Fruit fly (Drosophila melanogaster) whole organism, embryonic: Measurements from ENCODE around the gene Galphai.

Source experiments
- Abd-B ChIP-seq: fragments of 200-800 bp; sonication (Bioruptor generic); optimal IDR thresholded peaks from 2 replicates; lab custom pipeline; 2018; ENCODE audit warnings: missing biosample characterization, mild to moderate bottlenecking, missing genetic modification characterization, moderate library complexity
- Antp ChIP-seq: fragments of 200-800 bp; sonication (Bioruptor generic); optimal IDR thresholded peaks from 3 replicates; lab custom pipeline; 2016; ENCODE audit warnings: missing biosample characterization, missing genetic modification characterization
- CG12744 ChIP-seq: fragments of 200-800 bp; sonication (Bioruptor generic); optimal IDR thresholded peaks from 2 replicates; lab custom pipeline; 2016; ENCODE audit warnings: missing biosample characterization, missing genetic modification characterization
- CG12942 ChIP-seq: fragments of 200-800 bp; sonication (Bioruptor generic); optimal IDR thresholded peaks from 3 replicates; lab custom pipeline; 2016; ENCODE audit warnings: missing biosample characterization, missing genetic modification characterization
- CG13424 ChIP-seq: fragments of 200-800 bp; sonication (Bioruptor generic); optimal IDR thresholded peaks from 2 replicates; lab custom pipeline; 2019; ENCODE audit warnings: missing biosample characterization, mild to moderate bottlenecking, missing genetic modification characterization, moderate library complexity
- CG13775 ChIP-seq: fragments of 200-800 bp; sonication (Bioruptor generic); optimal IDR thresholded peaks from 3 replicates; lab custom pipeline; 2017; ENCODE audit warnings: missing biosample characterization, mild to moderate bottlenecking, missing genetic modification characterization
- CG14710 ChIP-seq: fragments of 200-800 bp; sonication (Bioruptor generic); optimal IDR thresholded peaks from 3 replicates; lab custom pipeline; 2019; ENCODE audit warnings: missing biosample characterization, mild to moderate bottlenecking, missing genetic modification characterization, moderate library complexity
- CG17359 ChIP-seq: fragments of 200-800 bp; sonication (Bioruptor generic); optimal IDR thresholded peaks from 3 replicates; lab custom pipeline; 2018; ENCODE audit warnings: missing biosample characterization, mild to moderate bottlenecking, missing genetic modification characterization, moderate library complexity
- CG33557 ChIP-seq: fragments of 200-800 bp; sonication (Bioruptor generic); optimal IDR thresholded peaks from 2 replicates; lab custom pipeline; 2019; ENCODE audit warnings: missing biosample characterization, mild to moderate bottlenecking, missing genetic modification characterization, moderate library complexity
- CG6765 ChIP-seq: fragments of 200-800 bp; sonication (Bioruptor generic); optimal IDR thresholded peaks from 3 replicates; lab custom pipeline; 2017; ENCODE audit warnings: missing biosample characterization, mild to moderate bottlenecking, missing genetic modification characterization
- CG7786 ChIP-seq: fragments of 200-800 bp; sonication (Bioruptor generic); optimal IDR thresholded peaks from 2 replicates; lab custom pipeline; 2016; ENCODE audit warnings: missing biosample characterization, missing genetic modification characterization
- CG8290 ChIP-seq, 3 experiments: fragments of 200-800 bp; sonication (Bioruptor generic); optimal IDR thresholded peaks; 2 replicates each; lab custom pipeline; 2016 to 2019; ENCODE audit warnings: missing biosample characterization in 3 of 3, missing genetic modification characterization in 3 of 3, mild to moderate bottlenecking in 2 of 3, moderate library complexity in 1 of 3
- CG9876 ChIP-seq: fragments of 200-800 bp; sonication (Bioruptor generic); optimal IDR thresholded peaks from 2 replicates; lab custom pipeline; 2016; ENCODE audit warnings: missing biosample characterization, missing genetic modification characterization
- Dip3 ChIP-seq: fragments of 200-800 bp; sonication (Bioruptor generic); optimal IDR thresholded peaks from 3 replicates; lab custom pipeline; 2016; ENCODE audit warnings: missing biosample characterization, missing genetic modification characterization
- Elba2 ChIP-seq: fragments of 200-800 bp; sonication (Bioruptor generic); optimal IDR thresholded peaks from 3 replicates; lab custom pipeline; 2016; ENCODE audit warnings: missing biosample characterization, missing genetic modification characterization
- H15 ChIP-seq: fragments of 200-800 bp; sonication (Bioruptor generic); IDR thresholded peaks from 3 replicates; pipeline ENCODE4 v1.3.6; 2022; ENCODE audit warnings: missing biosample characterization, missing genetic modification characterization
- HLH3B ChIP-seq: fragments of 200-800 bp; sonication (Bioruptor generic); IDR thresholded peaks from 2 replicates; pipeline ENCODE4 v1.3.6; 2022; ENCODE audit warnings: missing biosample characterization, missing genetic modification characterization
- Hand ChIP-seq: fragments of 200-800 bp; sonication (Bioruptor generic); optimal IDR thresholded peaks from 2 replicates; lab custom pipeline; 2017; ENCODE audit warnings: mild to moderate bottlenecking, missing biosample characterization, missing genetic modification reagents, missing genetic modification characterization
- Lhr ChIP-seq: fragments of 200-800 bp; sonication (Bioruptor generic); optimal IDR thresholded peaks from 3 replicates; lab custom pipeline; 2017; ENCODE audit warnings: mild to moderate bottlenecking, missing biosample characterization, missing genetic modification reagents, missing genetic modification characterization
- MBD-R2 ChIP-seq: fragments of 200-800 bp; sonication (Bioruptor generic); IDR thresholded peaks from 2 replicates; pipeline ENCODE4 v1.3.6; 2022; ENCODE audit warnings: missing biosample characterization, missing genetic modification characterization
- MESR4 ChIP-seq: fragments of 200-800 bp; sonication (Bioruptor generic); optimal IDR thresholded peaks from 2 replicates; lab custom pipeline; 2018; ENCODE audit warnings: missing biosample characterization, mild to moderate bottlenecking, missing genetic modification characterization, moderate library complexity
- Mad ChIP-seq: fragments of 200-800 bp; sonication (Bioruptor generic); optimal IDR thresholded peaks from 2 replicates; lab custom pipeline; 2016; ENCODE audit warnings: missing biosample characterization, missing genetic modification characterization
- Med ChIP-seq: fragments of 200-800 bp; sonication (Bioruptor generic); peaks from one replicate; lab custom pipeline; 2016; ENCODE audit warnings: missing biosample characterization, missing genetic modification characterization, mild to moderate bottlenecking, inconsistent platforms, moderate library complexity
- Mes4 ChIP-seq: fragments of 200-800 bp; sonication (Bioruptor generic); optimal IDR thresholded peaks from 2 replicates; lab custom pipeline; 2016; ENCODE audit warnings: missing biosample characterization, missing genetic modification characterization
- Myb ChIP-seq: fragments of 200-800 bp; sonication (Bioruptor generic); optimal IDR thresholded peaks from 2 replicates; lab custom pipeline; 2016; ENCODE audit warnings: missing biosample characterization, missing genetic modification characterization
- NC2α ChIP-seq: fragments of 200-800 bp; sonication (Bioruptor generic); optimal IDR thresholded peaks from 2 replicates; lab custom pipeline; 2016; ENCODE audit warnings: missing biosample characterization, missing genetic modification characterization
- Nf-YB ChIP-seq: fragments of 200-800 bp; sonication (Bioruptor generic); optimal IDR thresholded peaks from 3 replicates; lab custom pipeline; 2019; ENCODE audit warnings: missing biosample characterization, mild to moderate bottlenecking, missing genetic modification characterization, moderate library complexity
- Pdp1 ChIP-seq, 2 experiments: fragments of 200-800 bp; sonication (Bioruptor generic); optimal IDR thresholded peaks; 3 replicates each; lab custom pipeline; 2016; ENCODE audit warnings: missing biosample characterization in 2 of 2, missing genetic modification characterization in 2 of 2, mild to moderate bottlenecking in 1 of 2, moderate library complexity in 1 of 2
- Sry-δ ChIP-seq: fragments of 200-800 bp; sonication (Bioruptor generic); optimal IDR thresholded peaks from 2 replicates; lab custom pipeline; 2016; ENCODE audit warnings: missing biosample characterization, missing genetic modification characterization
- amos ChIP-seq: fragments of 200-800 bp; sonication (Bioruptor generic); IDR thresholded peaks from 2 replicates; pipeline ENCODE4 v1.3.6; 2022; ENCODE audit warnings: missing biosample characterization, missing genetic modification characterization; ENCODE audit not compliant: partially characterized antibody
- bbx ChIP-seq: fragments of 200-800 bp; sonication (Bioruptor generic); IDR thresholded peaks from 2 replicates; pipeline ENCODE4 v1.3.6; 2022; ENCODE audit warnings: missing biosample characterization, missing genetic modification characterization; ENCODE audit not compliant: partially characterized antibody
- caup ChIP-seq: fragments of 200-800 bp; sonication (Bioruptor generic); optimal IDR thresholded peaks from 3 replicates; lab custom pipeline; 2017; ENCODE audit warnings: missing biosample characterization, mild to moderate bottlenecking, missing genetic modification characterization, moderate library complexity; ENCODE audit not compliant: severe bottlenecking
- dysf ChIP-seq: fragments of 200-800 bp; sonication (Bioruptor generic); IDR thresholded peaks from 3 replicates; pipeline ENCODE4 v1.3.6; 2022; ENCODE audit warnings: missing biosample characterization, missing genetic modification characterization
- ftz-f1 ChIP-seq: fragments of 200-800 bp; sonication (Bioruptor generic); optimal IDR thresholded peaks from 2 replicates; lab custom pipeline; 2016; ENCODE audit warnings: missing biosample characterization, missing genetic modification characterization
- jigr1 ChIP-seq: fragments of 200-800 bp; sonication (Bioruptor generic); IDR thresholded peaks from 3 replicates; pipeline ENCODE4 v1.3.6; 2022; ENCODE audit warnings: missing biosample characterization, missing genetic modification characterization
- lola ChIP-seq, 3 experiments: fragments of >200 bp in 2 of 3; fragments of 200-800 bp in 1 of 3; sonication (Bioruptor generic) in 1 of 3; optimal IDR thresholded peaks; 2 replicates each; lab custom pipeline; 2017 to 2019; ENCODE audit warnings: missing biosample characterization in 3 of 3, missing genetic modification characterization in 3 of 3, mild to moderate bottlenecking in 1 of 3, moderate library complexity in 1 of 3
- mld ChIP-seq: fragments of 200-800 bp; sonication (Bioruptor generic); IDR thresholded peaks from 3 replicates; pipeline ENCODE4 v1.3.6; 2022; ENCODE audit warnings: missing biosample characterization, missing genetic modification characterization; ENCODE audit not compliant: partially characterized antibody
- pnt ChIP-seq: fragments of 200-800 bp; sonication (Bioruptor generic); optimal IDR thresholded peaks from 3 replicates; lab custom pipeline; 2016; ENCODE audit warnings: missing biosample characterization, missing genetic modification characterization
- pros ChIP-seq: fragments of 200-800 bp; sonication (Bioruptor generic); optimal IDR thresholded peaks from 3 replicates; lab custom pipeline; 2019; ENCODE audit warnings: missing biosample characterization, mild to moderate bottlenecking, missing genetic modification characterization, moderate library complexity
- rib ChIP-seq: fragments of 200-800 bp; sonication (Bioruptor generic); IDR thresholded peaks from 2 replicates; pipeline ENCODE4 v1.3.6; 2022; ENCODE audit warnings: missing biosample characterization, missing genetic modification characterization
- row ChIP-seq: fragments of 200-800 bp; sonication (Bioruptor generic); IDR thresholded peaks from 3 replicates; pipeline ENCODE4 v1.3.6; 2022; ENCODE audit warnings: missing biosample characterization, missing genetic modification characterization
- run ChIP-seq: fragments of 200-800 bp; sonication (Bioruptor generic); optimal IDR thresholded peaks from 3 replicates; lab custom pipeline; 2018; ENCODE audit warnings: missing biosample characterization, mild to moderate bottlenecking, missing genetic modification characterization
- sens ChIP-seq: fragments of 200-800 bp; sonication (Bioruptor generic); peaks from one replicate; lab custom pipeline; 2016; ENCODE audit warnings: missing biosample characterization, missing genetic modification characterization
- shn ChIP-seq: fragments of 200-800 bp; sonication (Bioruptor generic); optimal IDR thresholded peaks from 3 replicates; lab custom pipeline; 2016; ENCODE audit warnings: missing biosample characterization, missing genetic modification characterization
- ssp ChIP-seq: fragments of 200-800 bp; sonication (Bioruptor generic); IDR thresholded peaks from 2 replicates; pipeline ENCODE4 v1.3.6; 2022; ENCODE audit warnings: missing biosample characterization, missing genetic modification characterization
- tap ChIP-seq: fragments of 200-800 bp; optimal IDR thresholded peaks from 3 replicates; lab custom pipeline; 2019; ENCODE audit warnings: missing biosample characterization, mild to moderate bottlenecking, missing genetic modification characterization, moderate library complexity
- vvl ChIP-seq: fragments of 200-800 bp; sonication (Bioruptor generic); IDR thresholded peaks from 2 replicates; pipeline ENCODE4 v1.3.6; 2022; ENCODE audit warnings: missing biosample characterization, missing genetic modification characterization
- zf30C ChIP-seq: fragments of 200-800 bp; sonication (Bioruptor generic); optimal IDR thresholded peaks from 3 replicates; lab custom pipeline; 2018; ENCODE audit warnings: missing biosample characterization, mild to moderate bottlenecking, missing genetic modification characterization

Gene Galphai

DNA sequence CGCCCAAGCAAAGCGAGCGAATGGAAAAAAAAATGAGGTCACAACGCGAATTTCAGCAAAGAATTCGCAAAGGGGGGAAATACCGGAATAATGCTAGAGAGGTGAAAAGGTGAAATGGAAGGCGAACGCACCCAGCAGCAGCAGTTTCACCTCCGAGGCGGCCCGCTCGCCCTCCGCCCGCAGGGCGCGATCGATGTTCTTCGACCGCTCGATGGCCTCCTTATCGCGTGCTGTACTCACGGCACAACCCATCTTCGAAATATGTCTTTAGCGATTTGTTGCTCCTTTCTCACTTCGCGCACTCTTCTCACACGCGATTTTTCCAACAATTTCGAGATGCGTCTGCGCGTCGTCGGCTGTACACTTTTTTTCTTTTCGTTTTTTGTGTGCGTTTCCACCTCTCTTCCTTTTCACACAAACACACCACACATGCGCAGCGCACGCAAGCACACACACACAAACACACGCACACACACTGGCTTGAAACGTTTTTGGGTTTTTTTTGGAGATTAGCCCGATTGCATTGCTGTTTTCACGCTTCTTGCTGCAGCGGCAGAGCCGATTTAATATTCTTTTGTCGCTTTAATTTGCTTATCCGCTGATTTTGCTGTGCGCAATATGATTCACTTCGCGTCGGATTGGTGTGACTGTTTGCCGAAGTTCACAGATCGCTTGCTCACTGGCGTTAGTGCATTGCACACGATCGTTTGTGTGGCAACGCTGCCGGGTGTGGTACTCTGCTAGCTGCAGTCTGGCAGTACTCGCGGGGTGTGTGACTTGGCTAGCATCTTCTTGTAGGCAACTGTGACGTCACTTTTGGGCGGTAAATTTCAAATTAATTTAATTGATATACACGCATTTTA lies at the start of gene Galphai (continued):
- TF ChIP-seq Myb (GFP tag; lab: Kevin White, UChicago): peak; percentile 80
- TF ChIP-seq Elba2 (GFP tag; lab: Kevin White, UChicago): no peak
- TF ChIP-seq tap (tag; lab: Kevin White, UChicago): peak; percentile 33
- TF ChIP-seq ssp (GFP tag; lab: Robert Waterston, UW): no peak
- peak; percentile 33 for TF ChIP-seq Antp
- peak; percentile 49 for TF ChIP-seq rib
- peak in 1 of 2 experiments; percentile 82 for TF ChIP-seq Pdp1 (GFP tag; optimal IDR thresholded peaks at IDR 0.05; lab: Kevin White, UChicago)
- TF ChIP-seq pros: no peak
- TF ChIP-seq Abd-B (GFP tag; lab: Kevin White, UChicago): peak; percentile 58
- peak; percentile 27 for TF ChIP-seq Mes4 (GFP tag; lab: Kevin White, UChicago)
- no peak for TF ChIP-seq lola (GFP tag; optimal IDR thresholded peaks at IDR 0.05; lab: Kevin White, UChicago)
- peak; percentile 51 for TF ChIP-seq ftz-f1
- peak; percentile 59 for TF ChIP-seq Mad (GFP tag; lab: Kevin White, UChicago)
- peak; percentile 31 for TF ChIP-seq CG12744 (GFP tag; lab: Kevin White, UChicago)
- TF ChIP-seq CG7786 (GFP tag; lab: Kevin White, UChicago): peak; percentile 43
- no peak for TF ChIP-seq CG6765 (GFP tag; lab: Kevin White, UChicago)
- peak; percentile 51 for TF ChIP-seq run (tag; lab: Kevin White, UChicago)
- TF ChIP-seq NC2α (GFP tag; lab: Kevin White, UChicago): no peak
- TF ChIP-seq bbx (GFP tag; lab: Robert Waterston, UW): peak; percentile 43
- peak; percentile 50 for TF ChIP-seq CG12942 (GFP tag; lab: Kevin White, UChicago)
- peak; percentile 75 for TF ChIP-seq vvl
- TF ChIP-seq Lhr (GFP tag; lab: Kevin White, UChicago): peak; percentile 100
- TF ChIP-seq Nf-YB (GFP tag; lab: Kevin White, UChicago): peak; percentile 14
- no peak for TF ChIP-seq zf30C (GFP tag; lab: Kevin White, UChicago)
- peak; percentile 89 for TF ChIP-seq CG8290 (GFP tag; optimal IDR thresholded peaks at IDR 0.05; lab: Kevin White, UChicago)
- peak; percentile 59 to 97 for TF ChIP-seq CG8290 (tag; optimal IDR thresholded peaks at IDR 0.05; lab: Kevin White, UChicago)
- peak; percentile 66 for TF ChIP-seq amos (GFP tag; lab: Robert Waterston, UW)
- TF ChIP-seq MBD-R2: peak; percentile 63
- TF ChIP-seq Hand (GFP tag; lab: Kevin White, UChicago): peak; percentile 12
- no peak for TF ChIP-seq mld
- peak; percentile 78 for TF ChIP-seq Sry-δ (GFP tag; lab: Kevin White, UChicago)
- no peak for TF ChIP-seq CG13775 (GFP tag; lab: Kevin White, UChicago)
- TF ChIP-seq sens: peak; percentile 80
- TF ChIP-seq HLH3B: no peak
- TF ChIP-seq H15: no peak
- TF ChIP-seq shn: peak; percentile 58
- TF ChIP-seq caup (GFP tag; lab: Kevin White, UChicago): peak; percentile 47
- TF ChIP-seq Med (GFP tag; lab: Kevin White, UChicago): peak; percentile 95
- TF ChIP-seq dysf (GFP tag; lab: Robert Waterston, UW): peak; percentile 6; the same call in 1 of the 3 replicates
- peak; percentile 4 for TF ChIP-seq CG33557 (GFP tag; lab: Kevin White, UChicago)
- TF ChIP-seq CG9876 (GFP tag; lab: Kevin White, UChicago): peak; percentile 70
- peak; percentile 17; the same call in 1 of the 3 replicates for TF ChIP-seq row (GFP tag; lab: Robert Waterston, UW)
- TF ChIP-seq MESR4 (GFP tag; lab: Kevin White, UChicago): peak; percentile 82
- peak; percentile 87 for TF ChIP-seq CG14710
- TF ChIP-seq jigr1 (GFP tag; lab: Robert Waterston, UW): no peak
- TF ChIP-seq pnt (GFP tag; lab: Kevin White, UChicago): peak; percentile 41
- peak; percentile 18 for TF ChIP-seq CG13424 (tag; lab: Kevin White, UChicago)
- TF ChIP-seq CG17359 (tag; lab: Kevin White, UChicago): no peak
- peak; percentile 68 for TF ChIP-seq Dip3 (GFP tag; lab: Kevin White, UChicago)
